Fruit fly (Drosophila melanogaster) whole organism, adult: Measurements from ENCODE around the gene Taf8.

Source experiments
- CG11617 ChIP-seq: fragments of 200-800 bp; sonication (Bioruptor generic); optimal IDR thresholded peaks from 2 replicates; lab custom pipeline; 2017; ENCODE audit warnings: mild to moderate bottlenecking, missing biosample characterization, missing genetic modification reagents, missing genetic modification characterization
- CG12768 ChIP-seq: fragments of 200-800 bp; sonication (Bioruptor generic); optimal IDR thresholded peaks from 2 replicates; lab custom pipeline; 2017; ENCODE audit warnings: missing biosample characterization, missing genetic modification characterization, mild to moderate bottlenecking, moderate library complexity, missing genetic modification reagents
- CG7045 ChIP-seq: fragments of 200-800 bp; sonication (Bioruptor generic); optimal IDR thresholded peaks from 2 replicates; lab custom pipeline; 2017; ENCODE audit warnings: missing biosample characterization, mild to moderate bottlenecking, missing genetic modification characterization
- kay ChIP-seq: fragments of 200-800 bp; sonication (Bioruptor generic); peaks from one replicate; lab custom pipeline; 2016; ENCODE audit warnings: missing biosample characterization, missing genetic modification characterization, borderline replicate concordance

DNA sequence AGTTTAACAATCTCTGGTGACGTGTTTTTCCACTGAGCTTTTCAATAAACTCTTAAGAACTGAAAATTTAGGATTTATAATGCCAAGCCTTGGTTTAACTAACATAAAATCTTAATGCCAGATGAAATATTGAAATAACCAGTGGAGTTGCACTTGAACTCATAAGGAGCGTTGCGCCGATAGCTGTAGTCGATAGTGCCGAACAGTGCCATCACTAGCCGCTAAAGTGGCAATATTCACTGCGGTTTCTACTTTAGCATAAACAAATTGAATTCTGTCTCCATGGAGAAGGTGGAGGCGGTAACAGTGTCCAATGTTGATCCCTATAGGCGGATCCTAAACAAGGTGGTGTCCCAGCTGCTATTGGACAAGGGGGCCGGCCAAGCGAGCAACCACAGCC lies at the start of gene Taf8:
- TF ChIP-seq kay = no peak
- TF ChIP-seq CG11617 = no peak
- TF ChIP-seq CG12768 = no peak
- TF ChIP-seq CG7045 (GFP tag; lab: Kevin White, UChicago) = no peak
